Worm (Caenorhabditis elegans) whole organism, L1 larva: ENCODE measurements around the gene dsl-2.

Experiments
- elt-2 ChIP-seq: sonication (generic microtip); optimal IDR thresholded peaks from 2 replicates; lab custom pipeline; 2016; ENCODE audit warnings: missing genetic modification characterization, mild to moderate bottlenecking, inconsistent platforms, missing compliant biosample characterization, missing genetic modification reagents
- nhr-77 ChIP-seq: fragments of 150-350 bp; optimal IDR thresholded peaks from 2 replicates; lab custom pipeline; 2014; ENCODE audit warnings: missing biosample characterization, missing genetic modification characterization
- zag-1 ChIP-seq: fragments of 150-350 bp; optimal IDR thresholded peaks from 2 replicates; lab custom pipeline; 2014; ENCODE audit warnings: missing biosample characterization, missing genetic modification characterization

DNA sequence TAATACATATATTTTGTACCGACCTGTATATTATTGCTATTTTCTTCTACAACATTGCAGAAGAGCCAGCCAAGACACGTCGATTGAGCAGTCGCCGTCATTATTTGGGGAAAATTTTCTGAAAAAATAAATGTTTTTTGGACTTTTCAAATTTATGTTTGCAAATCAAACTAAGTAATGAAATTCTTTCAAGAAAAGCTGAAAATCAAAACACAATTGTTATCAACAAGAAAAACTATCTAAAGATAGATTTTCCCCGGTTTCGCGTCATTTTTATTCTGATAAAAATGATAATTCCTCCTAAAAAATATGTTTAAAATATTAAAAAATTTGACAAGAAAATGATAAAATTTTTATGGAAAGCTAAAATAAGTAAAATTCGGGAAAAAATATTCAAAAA, 46.8 kb downstream of the dsl-2 start, which contains the start of gene C50A2.3:
- TF ChIP-seq nhr-77 (tag; lab: Kevin White, UChicago) (no peak), zag-1 (tag; lab: Kevin White, UChicago) (no peak), elt-2 (tag; lab: Kevin White, UChicago) (no peak)
